Worm (Caenorhabditis elegans): ENCODE measurements around the gene T09B9.4.

DNA sequence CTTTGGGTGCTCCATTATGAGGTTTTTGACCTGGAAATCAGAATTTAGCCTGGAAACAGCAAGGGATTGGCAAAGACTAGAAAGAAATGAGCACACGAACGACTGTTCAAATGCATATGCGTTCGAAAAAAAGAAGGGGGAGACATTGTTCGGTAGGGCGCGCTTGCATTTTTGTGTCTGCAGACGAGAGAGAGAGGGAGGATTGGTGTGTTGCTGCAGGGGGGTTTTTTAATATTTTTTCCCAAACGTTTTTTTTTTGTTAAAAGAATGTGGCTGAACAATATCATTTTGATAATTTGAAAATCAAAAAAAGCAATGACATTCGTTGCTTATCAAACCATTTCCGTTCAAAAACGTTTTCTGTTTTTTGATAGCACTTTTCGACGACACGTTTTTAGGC is at the start of gene T09B9.4:
- no peak for TF ChIP-seq W03F9.2 (tag; optimal IDR thresholded peaks at IDR 0.05)
- TF ChIP-seq him-1 (tag; optimal IDR thresholded peaks at IDR 0.05) = no peak

Data from whole organism, L4/young adult.